Fruit fly (Drosophila melanogaster): Measurements from ENCODE around the gene Mrtf.

- TF ChIP-seq tj (GFP tag; optimal IDR thresholded peaks at IDR 0.05), result no peak
- TF ChIP-seq pad (GFP tag; optimal IDR thresholded peaks at IDR 0.05), result no peak
- no peak for TF ChIP-seq kay (GFP tag; ENCODE audit: borderline replicate concordance)
- TF ChIP-seq CG1620 (GFP tag; optimal IDR thresholded peaks at IDR 0.05), result no peak
- no peak for TF ChIP-seq toe (GFP tag; optimal IDR thresholded peaks at IDR 0.05)
- TF ChIP-seq CG11617 (GFP tag; optimal IDR thresholded peaks at IDR 0.05), result no peak
- no peak for TF ChIP-seq CG7101 (tag; optimal IDR thresholded peaks at IDR 0.05)
- TF ChIP-seq CG33017 (tag; optimal IDR thresholded peaks at IDR 0.05), result no peak
- no peak for TF ChIP-seq ovo (GFP tag; optimal IDR thresholded peaks at IDR 0.05)
- TF ChIP-seq cnc (optimal IDR thresholded peaks at IDR 0.05), result no peak
- TF ChIP-seq bab1 (GFP tag; optimal IDR thresholded peaks at IDR 0.05), result no peak
- no peak for TF ChIP-seq CG14711 (tag; optimal IDR thresholded peaks at IDR 0.05)
- no peak for TF ChIP-seq CG5204 (GFP tag; optimal IDR thresholded peaks at IDR 0.05)
- TF ChIP-seq Hr96 (GFP tag; optimal IDR thresholded peaks at IDR 0.05), result no peak
These were observed 29.1 kb upstream of the Mrtf start for dm6 chr3L:2795363-2795957.

Data from whole organism, adult.